Fruit fly (Drosophila melanogaster) whole organism: Measurements from ENCODE around the gene CG10877.

Experiments used
- CG8478 ChIP-seq: fragments of >200 bp; optimal IDR thresholded peaks from 2 replicates; lab custom pipeline; 2018; ENCODE audit warnings: inconsistent platforms
- Dll ChIP-seq: fragments of >200 bp; optimal IDR thresholded peaks from 2 replicates; lab custom pipeline; 2017
- EcR ChIP-seq, 2 experiments: fragments of >200 bp; optimal IDR thresholded peaks; 2 replicates each; lab custom pipeline; 2017; ENCODE audit warnings: missing biosample characterization in 2 of 2, missing genetic modification characterization in 2 of 2, missing genetic modification reagents in 2 of 2
- pan ChIP-seq: fragments of >200 bp; optimal IDR thresholded peaks from 2 replicates; lab custom pipeline; 2017
- psq ChIP-seq: fragments of >200 bp; optimal IDR thresholded peaks from 2 replicates; lab custom pipeline; 2017
- usp ChIP-seq: fragments of >200 bp; optimal IDR thresholded peaks from 2 replicates; lab custom pipeline; 2017; ENCODE audit warnings: missing biosample characterization, missing genetic modification characterization, mixed read lengths

Gene CG10877

dm6 chr3R:20563830-20564421 is at the start of gene CG10877:
TSS of gene CG10877 (minus strand) at chr3R:20564067.
- TF ChIP-seq psq (no peak), CG8478 (lab: Kevin White, UChicago) (no peak), pan (lab: Kevin White, UChicago) (no peak)

- no peak for TF ChIP-seq psq
- TF ChIP-seq CG8478 (lab: Kevin White, UChicago), result no peak
- no peak for TF ChIP-seq pan (lab: Kevin White, UChicago)
- no peak for TF ChIP-seq Dll (lab: Kevin White, UChicago)
- no peak for TF ChIP-seq EcR (GFP tag; optimal IDR thresholded peaks at IDR 0.05; lab: Kevin White, UChicago)
These were observed 44.3 kb upstream of the CG10877 start for dm6 chr3R:20608199-20608598.

- TF ChIP-seq psq, result no peak
- no peak for TF ChIP-seq Dll (lab: Kevin White, UChicago)
- TF ChIP-seq pan (lab: Kevin White, UChicago), result no peak
- TF ChIP-seq CG8478 (lab: Kevin White, UChicago), result no peak
- no peak for TF ChIP-seq EcR (GFP tag; optimal IDR thresholded peaks at IDR 0.05; lab: Kevin White, UChicago)
- TF ChIP-seq usp (GFP tag; lab: Kevin White, UChicago), result no peak
These were observed 41.8 kb upstream of the CG10877 start for dm6 chr3R:20605562-20606155.

- no peak for TF ChIP-seq usp (GFP tag; lab: Kevin White, UChicago)
- TF ChIP-seq pan (lab: Kevin White, UChicago), result no peak
- TF ChIP-seq psq, result no peak
- TF ChIP-seq CG8478 (lab: Kevin White, UChicago), result no peak
- no peak for TF ChIP-seq EcR (GFP tag; optimal IDR thresholded peaks at IDR 0.05; lab: Kevin White, UChicago)
- no peak for TF ChIP-seq Dll (lab: Kevin White, UChicago)
These were observed 41.2 kb upstream of the CG10877 start for dm6 chr3R:20605078-20605477.

- TF ChIP-seq usp (GFP tag; lab: Kevin White, UChicago), result no peak
- no peak for TF ChIP-seq EcR (GFP tag; optimal IDR thresholded peaks at IDR 0.05; lab: Kevin White, UChicago)
- no peak for TF ChIP-seq pan (lab: Kevin White, UChicago)
- no peak for TF ChIP-seq CG8478 (lab: Kevin White, UChicago)
- no peak for TF ChIP-seq psq
- no peak for TF ChIP-seq Dll (lab: Kevin White, UChicago)
These were observed 40.2 kb upstream of the CG10877 start for dm6 chr3R:20604078-20604477.

- TF ChIP-seq pan (lab: Kevin White, UChicago) (no peak), psq (no peak), Dll (lab: Kevin White, UChicago) (no peak), usp (GFP tag; lab: Kevin White, UChicago) (no peak), EcR (GFP tag; optimal IDR thresholded peaks at IDR 0.05; lab: Kevin White, UChicago) (no peak), CG8478 (lab: Kevin White, UChicago) (no peak)
These were observed 38.7 kb upstream of the CG10877 start for dm6 chr3R:20602599-20602998.

dm6 chr3R:20600109-20600508 is 36.2 kb upstream of the CG10877 start:
- TF ChIP-seq Dll (lab: Kevin White, UChicago), result no peak
- TF ChIP-seq EcR (GFP tag; optimal IDR thresholded peaks at IDR 0.05; lab: Kevin White, UChicago), result no peak
- TF ChIP-seq usp (GFP tag; lab: Kevin White, UChicago), result no peak
- no peak for TF ChIP-seq CG8478 (lab: Kevin White, UChicago)
- TF ChIP-seq psq, result no peak
- TF ChIP-seq pan (lab: Kevin White, UChicago), result no peak

dm6 chr3R:20597407-20598325 is 33.8 kb upstream of the CG10877 start:
- no peak for TF ChIP-seq pan (lab: Kevin White, UChicago)
- no peak for TF ChIP-seq usp (GFP tag; lab: Kevin White, UChicago)
- no peak for TF ChIP-seq EcR (GFP tag; optimal IDR thresholded peaks at IDR 0.05; lab: Kevin White, UChicago)
- no peak for TF ChIP-seq psq
- TF ChIP-seq CG8478 (lab: Kevin White, UChicago), result no peak
- no peak for TF ChIP-seq Dll (lab: Kevin White, UChicago)

- TF ChIP-seq Dll (lab: Kevin White, UChicago) (no peak), EcR (GFP tag; optimal IDR thresholded peaks at IDR 0.05; lab: Kevin White, UChicago) (no peak), pan (lab: Kevin White, UChicago) (no peak), psq (no peak), CG8478 (lab: Kevin White, UChicago) (no peak), usp (GFP tag; lab: Kevin White, UChicago) (no peak)
These were observed 32.6 kb upstream of the CG10877 start for dm6 chr3R:20596337-20596962.

- no peak for TF ChIP-seq EcR (GFP tag; optimal IDR thresholded peaks at IDR 0.05; lab: Kevin White, UChicago)
- no peak for TF ChIP-seq psq
- TF ChIP-seq pan (lab: Kevin White, UChicago), result no peak
- no peak for TF ChIP-seq Dll (lab: Kevin White, UChicago)
- TF ChIP-seq CG8478 (lab: Kevin White, UChicago), result no peak
- TF ChIP-seq usp (GFP tag; lab: Kevin White, UChicago), result no peak
These were observed 32.0 kb upstream of the CG10877 start for dm6 chr3R:20595901-20596300.
